Worm (Caenorhabditis elegans) whole organism, mixed stage, embryonic: Measurements from ENCODE around the gene C05B5.16.

ENCODE experiments used
- bed-3 ChIP-seq: fragments of 200-800 bp; sonication (Bioruptor generic); optimal IDR thresholded peaks from 3 replicates; lab custom pipeline; 2018; ENCODE audit warnings: mild to moderate bottlenecking, missing genetic modification characterization, moderate library complexity, missing compliant biosample characterization
- blmp-1 ChIP-seq: fragments of 150-350 bp; optimal IDR thresholded peaks from 2 replicates; lab custom pipeline; 2014; ENCODE audit warnings: missing biosample characterization, missing genetic modification characterization
- ham-2 ChIP-seq: fragments of 200-800 bp; sonication (Bioruptor generic); optimal IDR thresholded peaks from 2 replicates; lab custom pipeline; 2018; ENCODE audit warnings: mild to moderate bottlenecking, missing genetic modification characterization, missing compliant biosample characterization
- lin-13 ChIP-seq: fragments of 150-350 bp; optimal IDR thresholded peaks from 2 replicates; lab custom pipeline; 2014; ENCODE audit warnings: missing biosample characterization, missing genetic modification characterization
- mab-5 ChIP-seq: fragments of 150-350 bp; optimal IDR thresholded peaks from 2 replicates; lab custom pipeline; 2014; ENCODE audit warnings: missing biosample characterization, missing genetic modification characterization
- mep-1 ChIP-seq: fragments of 150-350 bp; optimal IDR thresholded peaks from 2 replicates; lab custom pipeline; 2017; ENCODE audit warnings: missing biosample characterization, missing genetic modification reagents, missing genetic modification characterization, inconsistent platforms
- nhr-12 ChIP-seq: fragments of 150-350 bp; optimal IDR thresholded peaks from 2 replicates; lab custom pipeline; 2014; ENCODE audit warnings: missing biosample characterization, missing genetic modification characterization
- pha-4 ChIP-seq: fragments of 150-350 bp; optimal IDR thresholded peaks from 2 replicates; lab custom pipeline; 2018; ENCODE audit warnings: missing biosample characterization, missing genetic modification reagents, missing genetic modification characterization
- sptf-1 ChIP-seq: sonication (generic microtip); optimal IDR thresholded peaks from 2 replicates; lab custom pipeline; 2017; ENCODE audit warnings: mild to moderate bottlenecking, missing genetic modification characterization, moderate library complexity, missing compliant biosample characterization
- unc-62 ChIP-seq: fragments of 150-350 bp; optimal IDR thresholded peaks from 2 replicates; lab custom pipeline; 2014; ENCODE audit warnings: missing biosample characterization, missing genetic modification reagents, missing genetic modification characterization

DNA sequence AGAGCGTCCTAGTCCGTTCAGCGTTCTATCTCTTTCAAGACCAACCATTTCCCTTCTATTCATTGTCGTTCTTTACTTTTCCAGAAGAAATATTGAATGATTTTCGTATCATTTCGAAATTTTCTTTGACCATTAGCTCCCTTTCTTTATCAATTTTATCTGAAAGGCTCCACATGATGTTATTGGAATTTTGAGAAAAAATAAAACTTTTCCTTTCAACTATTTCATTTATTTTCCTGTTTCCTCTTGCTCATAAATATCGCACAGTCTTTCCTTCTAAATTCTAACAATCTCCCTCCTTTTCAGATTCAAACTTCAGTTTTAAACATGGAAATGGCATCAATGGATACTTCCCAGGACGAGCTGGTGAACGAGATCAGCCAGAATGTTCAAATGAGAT, 45.3 kb downstream of the C05B5.16 start, which contains the start of gene T16G12.4:
- TF ChIP-seq pha-4 (no peak), mep-1 (tag; lab: Kevin White, UChicago) (no peak), nhr-12 (tag; lab: Kevin White, UChicago) (no peak), sptf-1 (tag; lab: Kevin White, UChicago) (no peak), ham-2 (GFP tag; lab: Kevin White, UChicago) (no peak), blmp-1 (tag; lab: Kevin White, UChicago) (no peak), lin-13 (tag; lab: Kevin White, UChicago) (no peak), bed-3 (GFP tag; lab: Kevin White, UChicago) (no peak), mab-5 (tag; lab: Kevin White, UChicago) (no peak), unc-62 (GFP tag; lab: Kevin White, UChicago) (no peak)
